Worm (Caenorhabditis elegans): Measurements from ENCODE around the gene fbxb-108.
A peak's percentile ranks its signal among the peaks of the same experiment; 100 is the strongest.

Gene fbxb-108

ce11 chrII:2764664-2765063, at the start of gene fbxb-108:
Gene fbxb-108, plus strand, starts transcription at chrII:2764964.
- TF ChIP-seq hsf-1 (GFP tag; IDR thresholded peaks at IDR 0.05) (no peak), athp-1 (tag; optimal IDR thresholded peaks at IDR 0.05) (no peak), tlf-1 (GFP tag; optimal IDR thresholded peaks at IDR 0.05) (no peak), zfh-2 (GFP tag; conservative IDR thresholded peaks at IDR 0.05) (no peak), rec-8 (tag; optimal IDR thresholded peaks at IDR 0.05) (no peak), aptf-3 (GFP tag; IDR thresholded peaks at IDR 0.05) (no peak), lag-1 (GFP tag; IDR thresholded peaks at IDR 0.05) (no peak), hlh-12 (tag; optimal IDR thresholded peaks at IDR 0.05) (no peak), hmg-20 (GFP tag; IDR thresholded peaks at IDR 0.05) (no peak), F39B2.1 (GFP tag; IDR thresholded peaks at IDR 0.05) (no peak), hmg-1.2 (GFP tag; IDR thresholded peaks at IDR 0.05) (no peak), D2030.7 (GFP tag; IDR thresholded peaks at IDR 0.05) (no peak), B0035.1 (tag; optimal IDR thresholded peaks at IDR 0.05) (no peak), F22D6.2 (tag; optimal IDR thresholded peaks at IDR 0.05) (no peak)

- TF ChIP-seq zfh-2 (GFP tag; conservative IDR thresholded peaks at IDR 0.05) (0 out of 2 replicates have a peak, but pooled peaks have one; percentile 26), ceh-58 (GFP tag; IDR thresholded peaks at IDR 0.05) (no peak), rpc-1 (optimal IDR thresholded peaks at IDR 0.05) (no peak), rpc-1 (tag; optimal IDR thresholded peaks at IDR 0.05) (no peak), ceh-100 (GFP tag; IDR thresholded peaks at IDR 0.05) (no peak), nhr-80 (tag; optimal IDR thresholded peaks at IDR 0.05) (no peak), cebp-1 (GFP tag; IDR thresholded peaks at IDR 0.05) (no peak), cebp-1 (tag; optimal IDR thresholded peaks at IDR 0.05) (no peak), ets-4 (GFP tag; optimal IDR thresholded peaks at IDR 0.05) (no peak)
Observed at ce11 chrII:2717335-2717734, 47.4 kb upstream of the fbxb-108 start, which contains the start of gene T05A8.3. Gene T05A8.3, minus strand, starts transcription at chrII:2717435.

- TF ChIP-seq egrh-3 (GFP tag; IDR thresholded peaks at IDR 0.05) = peak; percentile 74; the same call in 1 of the 2 replicates
- peak; percentile 81 for TF ChIP-seq zfh-2 (GFP tag; conservative IDR thresholded peaks at IDR 0.05)
- TF ChIP-seq mcd-1 (GFP tag; IDR thresholded peaks at IDR 0.05) = 0 out of 2 replicates have a peak, but pooled peaks have one; percentile 10
- no peak for TF ChIP-seq B0336.3 (GFP tag; IDR thresholded peaks at IDR 0.05)
Observed at ce11 chrII:2719212-2719611, 45.6 kb upstream of the fbxb-108 start.

- TF ChIP-seq rpc-1 (optimal IDR thresholded peaks at IDR 0.05) (no peak), rpc-1 (tag; optimal IDR thresholded peaks at IDR 0.05) (peak; percentile 32), zfh-2 (GFP tag; conservative IDR thresholded peaks at IDR 0.05) (peak; percentile 52), tbp1 (GFP tag; optimal IDR thresholded peaks at IDR 0.05) (peak; percentile 63), die-1 (tag; optimal IDR thresholded peaks at IDR 0.05) (no peak)
Observed at ce11 chrII:2721992-2722391, 42.8 kb upstream of the fbxb-108 start.

- TF ChIP-seq dpff-1 (tag; optimal IDR thresholded peaks at IDR 0.05) = no peak
- TF ChIP-seq lsl-1 (GFP tag; optimal IDR thresholded peaks at IDR 0.05) = no peak
- TF ChIP-seq ztf-28 (GFP tag; IDR thresholded peaks at IDR 0.05) = no peak
- TF ChIP-seq hrde-1 (tag; optimal IDR thresholded peaks at IDR 0.05; ENCODE audit: borderline replicate concordance) = no peak
- no peak for TF ChIP-seq rec-8 (tag; optimal IDR thresholded peaks at IDR 0.05)
- no peak for TF ChIP-seq tbx-9 (tag; optimal IDR thresholded peaks at IDR 0.05; ENCODE audit: borderline replicate concordance)
- TF ChIP-seq lir-1 (GFP tag; conservative IDR thresholded peaks at IDR 0.05) = no peak
- TF ChIP-seq nhr-90 (tag; optimal IDR thresholded peaks at IDR 0.05) = no peak
- TF ChIP-seq xnd-1 (tag; optimal IDR thresholded peaks at IDR 0.05) = no peak
- TF ChIP-seq egl-18 (GFP tag; IDR thresholded peaks at IDR 0.05) = no peak
- TF ChIP-seq egrh-3 (GFP tag; IDR thresholded peaks at IDR 0.05) = no peak
- no peak for TF ChIP-seq B0336.3 (GFP tag; IDR thresholded peaks at IDR 0.05)
- no peak for TF ChIP-seq attf-3 (GFP tag; conservative IDR thresholded peaks at IDR 0.05)
- no peak for TF ChIP-seq die-1 (tag; optimal IDR thresholded peaks at IDR 0.05)
- TF ChIP-seq ztf-25 (GFP tag; IDR thresholded peaks at IDR 0.05) = no peak
- TF ChIP-seq F22D6.2 (tag; optimal IDR thresholded peaks at IDR 0.05) = no peak
- no peak for TF ChIP-seq Y95B8A.8 (GFP tag; IDR thresholded peaks at IDR 0.05)
- no peak for TF ChIP-seq hsf-1 (GFP tag; IDR thresholded peaks at IDR 0.05)
- no peak for TF ChIP-seq ceh-91 (GFP tag; IDR thresholded peaks at IDR 0.05)
- no peak for TF ChIP-seq madf-10 (tag; optimal IDR thresholded peaks at IDR 0.05)
Observed at ce11 chrII:2725561-2725960, 39.2 kb upstream of the fbxb-108 start, which contains the start of the genes T05A8.11 and nep-2. Gene T05A8.11, minus strand, starts transcription at chrII:2725661. Gene nep-2, minus strand, starts transcription at chrII:2725752.

Data from whole organism, young adult.